Fruit fly (Drosophila melanogaster): ENCODE measurements around the gene Hipk.

The Hipk gene

dm6 chr3L:611639-612611, 69.1 kb downstream of the Hipk start (continued):
- TF ChIP-seq BtbVII (GFP tag; optimal IDR thresholded peaks at IDR 0.05) (peak; percentile 75), HLHmδ (GFP tag; optimal IDR thresholded peaks at IDR 0.05) (peak; percentile 54), CG14667 (GFP tag; IDR thresholded peaks at IDR 0.05) (peak; percentile 63; the same call in 1 of the 2 replicates), E2f1 (GFP tag; IDR thresholded peaks at IDR 0.05) (peak; percentile 44; the same call in 1 of the 2 replicates), Chrac-16 (GFP tag; optimal IDR thresholded peaks at IDR 0.05) (peak; percentile 2), CG3726 (GFP tag; IDR thresholded peaks at IDR 0.05) (peak; percentile 67; the same call in 1 of the 3 replicates), CG17802 (tag; optimal IDR thresholded peaks at IDR 0.05) (no peak), Sox102F (GFP tag; optimal IDR thresholded peaks at IDR 0.05) (peak; percentile 68), toy (GFP tag; IDR thresholded peaks at IDR 0.05) (peak; percentile 53; the same call in 1 of the 2 replicates), cwo (GFP tag; optimal IDR thresholded peaks at IDR 0.05) (peak; percentile 51), chn (GFP tag; optimal IDR thresholded peaks at IDR 0.05) (peak; percentile 22), vfl (GFP tag; optimal IDR thresholded peaks at IDR 0.05) (peak; percentile 9), tio (GFP tag; optimal IDR thresholded peaks at IDR 0.05) (peak; percentile 41), CG4730 (GFP tag; IDR thresholded peaks at IDR 0.05) (peak; percentile 61), CG13424 (tag; optimal IDR thresholded peaks at IDR 0.05) (peak; percentile 67), Sin3A (optimal IDR thresholded peaks at IDR 0.05) (no peak), CG2202 (tag; optimal IDR thresholded peaks at IDR 0.05) (no peak), Max (GFP tag; optimal IDR thresholded peaks at IDR 0.05) (peak; percentile 26), eyg (GFP tag; optimal IDR thresholded peaks at IDR 0.05) (peak; percentile 12), shn (GFP tag; optimal IDR thresholded peaks at IDR 0.05) (peak; percentile 59), fu2 (GFP tag; optimal IDR thresholded peaks at IDR 0.05) (peak; percentile 51), pnt (GFP tag; optimal IDR thresholded peaks at IDR 0.05) (no peak), HLH4C (GFP tag; IDR thresholded peaks at IDR 0.05; ENCODE audit: partially characterized antibody) (no peak), Neu2 (GFP tag; optimal IDR thresholded peaks at IDR 0.05; ENCODE audit: borderline replicate concordance) (no peak), CG12236 (GFP tag; optimal IDR thresholded peaks at IDR 0.05) (peak; percentile 47), CG4617 (GFP tag; optimal IDR thresholded peaks at IDR 0.05; ENCODE audit: borderline replicate concordance) (peak; percentile 32), E2f2 (GFP tag; IDR thresholded peaks at IDR 0.05) (peak; percentile 54), insv (GFP tag; optimal IDR thresholded peaks at IDR 0.05) (peak; percentile 16 to 36), CG1603 (tag; optimal IDR thresholded peaks at IDR 0.05) (peak; percentile 77), wek (GFP tag; optimal IDR thresholded peaks at IDR 0.05) (peak; percentile 75), fd3F (GFP tag; optimal IDR thresholded peaks at IDR 0.05) (peak; percentile 81), CG18262 (tag; optimal IDR thresholded peaks at IDR 0.05) (peak; percentile 64), CG11398 (GFP tag; optimal IDR thresholded peaks at IDR 0.05) (peak; percentile 41), Tbp (GFP tag; optimal IDR thresholded peaks at IDR 0.05) (no peak), Bgb (GFP tag; IDR thresholded peaks at IDR 0.05; ENCODE audit: partially characterized antibody) (no peak), z (GFP tag; IDR thresholded peaks at IDR 0.05) (no peak), D (optimal IDR thresholded peaks at IDR 0.05) (no peak), D (GFP tag; optimal IDR thresholded peaks at IDR 0.05) (peak; percentile 47), peb (GFP tag; IDR thresholded peaks at IDR 0.05) (peak; percentile 40; the same call in 1 of the 2 replicates), knrl (GFP tag; IDR thresholded peaks at IDR 0.05; ENCODE audit: partially characterized antibody) (no peak), ara (GFP tag; IDR thresholded peaks at IDR 0.05) (0 out of 2 replicates have a peak, but pooled peaks have one; percentile 57), CG30403 (GFP tag; optimal IDR thresholded peaks at IDR 0.05) (peak; percentile 61), Asciz (GFP tag; optimal IDR thresholded peaks at IDR 0.05) (peak; percentile 34), danr (GFP tag; IDR thresholded peaks at IDR 0.05) (peak; percentile 60), rib (GFP tag; IDR thresholded peaks at IDR 0.05) (peak; percentile 70), CG14710 (tag; optimal IDR thresholded peaks at IDR 0.05) (peak; percentile 24), odd (GFP tag; optimal IDR thresholded peaks at IDR 0.05) (peak; percentile 79), CG6791 (GFP tag; IDR thresholded peaks at IDR 0.05; ENCODE audit: partially characterized antibody) (no peak)

Data from whole organism, embryonic.